Fruit fly (Drosophila melanogaster) whole organism, embryonic: Measurements from ENCODE around the gene Tomosyn.
A peak's percentile ranks its signal among the peaks of the same experiment; 100 is the strongest.

ENCODE experiments used
- CG11093 ChIP-seq: fragments of 200-800 bp; sonication (Bioruptor generic); IDR thresholded peaks from 3 replicates; pipeline ENCODE4 v1.3.6; 2022; ENCODE audit warnings: missing biosample characterization, missing genetic modification characterization
- CG1233 ChIP-seq: fragments of 200-800 bp; sonication (Bioruptor generic); optimal IDR thresholded peaks from 4 replicates; lab custom pipeline; 2018; ENCODE audit warnings: missing biosample characterization, mild to moderate bottlenecking, missing genetic modification characterization
- CG12744 ChIP-seq: fragments of 200-800 bp; sonication (Bioruptor generic); optimal IDR thresholded peaks from 2 replicates; lab custom pipeline; 2016; ENCODE audit warnings: missing biosample characterization, missing genetic modification characterization
- CG12769 ChIP-seq: fragments of 200-800 bp; sonication (Bioruptor generic); optimal IDR thresholded peaks from 2 replicates; lab custom pipeline; 2019; ENCODE audit warnings: missing biosample characterization, mild to moderate bottlenecking, missing genetic modification characterization, moderate library complexity
- CG14860 ChIP-seq: fragments of 200-800 bp; sonication (Bioruptor generic); IDR thresholded peaks from 3 replicates; pipeline ENCODE4 v1.3.6; 2022; ENCODE audit warnings: missing biosample characterization, missing genetic modification characterization; ENCODE audit not compliant: partially characterized antibody
- CG15696 ChIP-seq: fragments of 200-800 bp; sonication (Bioruptor generic); optimal IDR thresholded peaks from 2 replicates; lab custom pipeline; 2019; ENCODE audit warnings: missing biosample characterization, mild to moderate bottlenecking, missing genetic modification characterization, moderate library complexity
- CG17361 ChIP-seq: fragments of 200-800 bp; sonication (Bioruptor generic); IDR thresholded peaks from 3 replicates; pipeline ENCODE4 v1.3.6; 2022; ENCODE audit warnings: missing biosample characterization, missing genetic modification characterization
- CG17612 ChIP-seq: fragments of 200-800 bp; sonication (Bioruptor generic); IDR thresholded peaks from 2 replicates; pipeline ENCODE4 v1.3.6; 2022; ENCODE audit warnings: missing biosample characterization, missing genetic modification characterization
- CG2129 ChIP-seq: fragments of 200-800 bp; sonication (Bioruptor generic); IDR thresholded peaks from 2 replicates; pipeline ENCODE4 v1.3.6; 2022; ENCODE audit warnings: missing biosample characterization, missing genetic modification characterization; ENCODE audit not compliant: partially characterized antibody
- CG2875 ChIP-seq: fragments of 200-800 bp; sonication (Bioruptor generic); optimal IDR thresholded peaks from 2 replicates; lab custom pipeline; 2017; ENCODE audit warnings: missing biosample characterization, mild to moderate bottlenecking, missing genetic modification characterization, missing genetic modification reagents
- CG30431 ChIP-seq: fragments of 200-800 bp; sonication (Bioruptor generic); optimal IDR thresholded peaks from 2 replicates; lab custom pipeline; 2017; ENCODE audit warnings: missing biosample characterization, missing genetic modification characterization
- CG31365 ChIP-seq: fragments of 200-800 bp; sonication (Bioruptor generic); optimal IDR thresholded peaks from 2 replicates; lab custom pipeline; 2018; ENCODE audit warnings: missing biosample characterization, mild to moderate bottlenecking, missing genetic modification characterization
- CG4360 ChIP-seq: fragments of 200-800 bp; sonication (Bioruptor generic); IDR thresholded peaks from 2 replicates; pipeline ENCODE4 v1.3.6; 2022; ENCODE audit warnings: missing biosample characterization, missing genetic modification characterization
- CG4424 ChIP-seq: fragments of 200-800 bp; sonication (Bioruptor generic); optimal IDR thresholded peaks from 3 replicates; lab custom pipeline; 2016; ENCODE audit warnings: missing biosample characterization, missing genetic modification characterization
- CG6254 ChIP-seq: fragments of 200-800 bp; sonication (Bioruptor generic); optimal IDR thresholded peaks from 3 replicates; lab custom pipeline; 2017; ENCODE audit warnings: mild to moderate bottlenecking, missing biosample characterization, missing genetic modification reagents, missing genetic modification characterization
- CG6689 ChIP-seq: fragments of 200-800 bp; sonication (Bioruptor generic); IDR thresholded peaks from 2 replicates; pipeline ENCODE4 v1.3.6; 2022; ENCODE audit warnings: missing biosample characterization, missing genetic modification characterization
- CG6791 ChIP-seq: fragments of 200-800 bp; sonication (Bioruptor generic); IDR thresholded peaks from 3 replicates; pipeline ENCODE4 v1.3.6; 2022; ENCODE audit warnings: missing biosample characterization, missing genetic modification characterization; ENCODE audit not compliant: partially characterized antibody
- CG7839 ChIP-seq: fragments of 200-800 bp; sonication (Bioruptor generic); optimal IDR thresholded peaks from 3 replicates; lab custom pipeline; 2018; ENCODE audit warnings: missing biosample characterization, mild to moderate bottlenecking, missing genetic modification characterization, moderate library complexity
- CG8281 ChIP-seq: fragments of 200-800 bp; sonication (Bioruptor generic); optimal IDR thresholded peaks from 2 replicates; lab custom pipeline; 2018; ENCODE audit warnings: missing biosample characterization, mild to moderate bottlenecking, missing genetic modification characterization, moderate library complexity
- CG8290 ChIP-seq, 3 experiments: fragments of 200-800 bp; sonication (Bioruptor generic); optimal IDR thresholded peaks; 2 replicates each; lab custom pipeline; 2016 to 2019; ENCODE audit warnings: missing biosample characterization in 3 of 3, missing genetic modification characterization in 3 of 3, mild to moderate bottlenecking in 2 of 3, moderate library complexity in 1 of 3
- CG9932 ChIP-seq: fragments of 200-800 bp; sonication (Bioruptor generic); IDR thresholded peaks from 2 replicates; pipeline ENCODE4 v1.3.6; 2022; ENCODE audit warnings: missing biosample characterization, missing genetic modification characterization
- Dfd ChIP-seq, 2 experiments: fragments of >200 bp; optimal IDR thresholded peaks; 2 replicates each; lab custom pipeline; 2017; ENCODE audit warnings: missing biosample characterization in 2 of 2, missing genetic modification characterization in 2 of 2
- Eip74EF ChIP-seq, 2 experiments: fragments of 200-800 bp in 1 of 2; fragments of >200 bp in 1 of 2; sonication (Bioruptor generic) in 1 of 2; optimal IDR thresholded peaks; 2 replicates each; lab custom pipeline; 2017 to 2019; ENCODE audit warnings: missing biosample characterization in 2 of 2, missing genetic modification characterization in 2 of 2, mild to moderate bottlenecking in 1 of 2, moderate library complexity in 1 of 2
- HLH54F ChIP-seq: fragments of 200-800 bp; sonication (Bioruptor generic); optimal IDR thresholded peaks from 3 replicates; lab custom pipeline; 2016; ENCODE audit warnings: missing biosample characterization, missing genetic modification characterization
- HmgZ ChIP-seq: fragments of 200-800 bp; sonication (Bioruptor generic); optimal IDR thresholded peaks from 2 replicates; lab custom pipeline; 2018; ENCODE audit warnings: missing biosample characterization, mild to moderate bottlenecking, missing genetic modification characterization
- Hr51 ChIP-seq, 2 experiments: fragments of 200-800 bp; sonication (Bioruptor generic); optimal IDR thresholded peaks; 2 replicates in 1 of 2; 3 replicates in 1 of 2; lab custom pipeline; 2016 to 2018; ENCODE audit warnings: missing biosample characterization in 2 of 2, missing genetic modification characterization in 2 of 2, mild to moderate bottlenecking in 1 of 2, moderate library complexity in 1 of 2
- Hr78 ChIP-seq, 2 experiments: fragments of 200-800 bp in 1 of 2; fragments of >200 bp in 1 of 2; sonication (Bioruptor generic) in 1 of 2; optimal IDR thresholded peaks; 2 replicates each; lab custom pipeline; 2017 to 2019; ENCODE audit warnings: missing biosample characterization in 2 of 2, missing genetic modification characterization in 2 of 2, mild to moderate bottlenecking in 1 of 2, moderate library complexity in 1 of 2
- MBD-R2 ChIP-seq: fragments of 200-800 bp; sonication (Bioruptor generic); IDR thresholded peaks from 2 replicates; pipeline ENCODE4 v1.3.6; 2022; ENCODE audit warnings: missing biosample characterization, missing genetic modification characterization
- Oli ChIP-seq: fragments of 200-800 bp; sonication (Bioruptor generic); optimal IDR thresholded peaks from 2 replicates; lab custom pipeline; 2018; ENCODE audit warnings: missing biosample characterization, mild to moderate bottlenecking, missing genetic modification characterization, moderate library complexity
- ap ChIP-seq: fragments of 200-800 bp; sonication (Bioruptor generic); IDR thresholded peaks from 2 replicates; pipeline ENCODE4 v1.3.6; 2022; ENCODE audit warnings: missing biosample characterization, missing genetic modification characterization
- ase ChIP-seq: fragments of 200-800 bp; sonication (Bioruptor generic); IDR thresholded peaks from 3 replicates; pipeline ENCODE4 v1.3.6; 2022; ENCODE audit warnings: missing biosample characterization, missing genetic modification characterization
- bowl ChIP-seq: fragments of 200-800 bp; sonication (Bioruptor generic); IDR thresholded peaks from 2 replicates; pipeline ENCODE4 v1.3.6; 2022; ENCODE audit warnings: missing biosample characterization, missing genetic modification characterization
- chm ChIP-seq: fragments of 200-800 bp; sonication (Bioruptor generic); IDR thresholded peaks from 2 replicates; pipeline ENCODE4 v1.3.6; 2022; ENCODE audit warnings: missing biosample characterization, missing genetic modification characterization
- cwo ChIP-seq: fragments of 200-800 bp; sonication (Bioruptor generic); optimal IDR thresholded peaks from 3 replicates; lab custom pipeline; 2017; ENCODE audit warnings: missing biosample characterization, missing genetic modification characterization, mild to moderate bottlenecking, moderate library complexity, missing genetic modification reagents
- dan ChIP-seq: fragments of 200-800 bp; sonication (Bioruptor generic); IDR thresholded peaks from 2 replicates; pipeline ENCODE4 v1.3.6; 2022; ENCODE audit warnings: missing biosample characterization, missing genetic modification characterization
- dimm ChIP-seq: fragments of 200-800 bp; sonication (Bioruptor generic); IDR thresholded peaks from 2 replicates; pipeline ENCODE4 v1.3.6; 2022; ENCODE audit warnings: missing biosample characterization, missing genetic modification characterization
- grau ChIP-seq: fragments of 200-800 bp; optimal IDR thresholded peaks from 3 replicates; lab custom pipeline; 2019; ENCODE audit warnings: missing biosample characterization, mild to moderate bottlenecking, missing genetic modification characterization, moderate library complexity
- maf-S ChIP-seq: fragments of 200-800 bp; sonication (Bioruptor generic); optimal IDR thresholded peaks from 2 replicates; lab custom pipeline; 2016; ENCODE audit warnings: missing biosample characterization, missing genetic modification characterization
- onecut ChIP-seq: fragments of 200-800 bp; sonication (Bioruptor generic); IDR thresholded peaks from 2 replicates; pipeline ENCODE4 v1.3.6; 2022; ENCODE audit warnings: missing biosample characterization, missing genetic modification characterization
- pfk ChIP-seq: fragments of 200-800 bp; sonication (Bioruptor generic); optimal IDR thresholded peaks from 2 replicates; lab custom pipeline; 2018; ENCODE audit warnings: missing biosample characterization, mild to moderate bottlenecking, missing genetic modification characterization, moderate library complexity
- prd ChIP-seq, 3 experiments: fragments of >200 bp in 2 of 3; fragments of 200-800 bp in 1 of 3; sonication (Bioruptor generic) in 1 of 3; optimal IDR thresholded peaks in 2 of 3; IDR thresholded peaks in 1 of 3; 2 replicates in 2 of 3; 3 replicates in 1 of 3; pipeline versions ENCODE4 v1.3.6 to Lab custom; 2017 to 2022; ENCODE audit warnings: missing biosample characterization in 1 of 3, missing genetic modification characterization in 1 of 3
- sc ChIP-seq, 3 experiments: fragments of >200 bp in 2 of 3; fragments of 200-800 bp in 1 of 3; sonication (Bioruptor generic) in 1 of 3; optimal IDR thresholded peaks; 2 replicates in 2 of 3; 3 replicates in 1 of 3; lab custom pipeline; 2017; ENCODE audit warnings: mild to moderate bottlenecking in 1 of 3, missing biosample characterization in 1 of 3, missing genetic modification characterization in 1 of 3, missing genetic modification reagents in 1 of 3
- shn ChIP-seq: fragments of 200-800 bp; sonication (Bioruptor generic); optimal IDR thresholded peaks from 3 replicates; lab custom pipeline; 2016; ENCODE audit warnings: missing biosample characterization, missing genetic modification characterization
- so ChIP-seq: fragments of 200-800 bp; sonication (Bioruptor generic); IDR thresholded peaks from 3 replicates; pipeline ENCODE4 v1.3.6; 2022; ENCODE audit warnings: missing biosample characterization, missing genetic modification characterization
- stwl ChIP-seq: fragments of 200-800 bp; sonication (Bioruptor generic); optimal IDR thresholded peaks from 3 replicates; lab custom pipeline; 2018; ENCODE audit warnings: missing biosample characterization, mild to moderate bottlenecking, missing genetic modification characterization, moderate library complexity
- tx ChIP-seq: fragments of 200-800 bp; sonication (Bioruptor generic); optimal IDR thresholded peaks from 2 replicates; lab custom pipeline; 2016; ENCODE audit warnings: missing biosample characterization, missing genetic modification characterization
- zfh2 ChIP-seq: fragments of 200-800 bp; sonication (Bioruptor generic); optimal IDR thresholded peaks from 2 replicates; lab custom pipeline; 2016; ENCODE audit warnings: missing biosample characterization, missing genetic modification characterization

Gene Tomosyn

DNA sequence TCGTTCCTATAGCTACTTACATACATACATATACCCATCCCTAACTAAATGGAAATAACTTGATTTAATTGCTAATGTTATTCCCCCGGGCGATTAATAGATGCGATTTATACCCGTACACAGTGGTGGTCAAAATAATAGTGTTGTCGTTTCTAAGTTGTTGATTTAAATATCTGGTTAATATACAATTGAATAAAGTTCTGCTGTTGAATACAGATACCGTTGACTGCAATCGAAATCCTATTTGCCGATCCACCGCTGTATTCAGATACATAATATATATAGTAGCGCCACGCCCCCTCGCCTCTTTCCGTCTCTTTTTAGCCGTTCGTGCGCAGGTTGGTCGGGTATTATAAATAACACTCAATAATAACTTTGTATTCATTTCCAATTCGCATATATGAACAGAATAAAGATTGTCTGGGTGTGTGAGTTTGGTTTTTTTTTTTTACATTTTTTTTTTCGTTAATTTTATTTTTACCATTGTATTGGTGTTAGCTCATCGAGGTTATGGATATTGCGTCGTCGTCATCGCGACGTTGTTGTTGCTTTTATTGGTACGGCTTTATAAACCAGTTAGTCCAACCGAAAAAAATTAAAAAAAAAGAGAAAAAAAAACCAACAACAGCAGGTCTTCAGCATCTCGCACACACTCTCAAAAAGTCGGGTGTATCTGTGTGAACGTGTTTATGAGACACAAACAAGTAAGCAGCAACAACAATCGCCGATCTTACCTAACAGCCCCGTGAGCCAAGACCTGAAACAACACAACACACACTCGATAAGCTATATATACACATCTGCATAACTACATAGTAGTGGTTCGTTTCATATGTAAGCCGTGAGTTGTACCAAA is 41.1 kb downstream of the Tomosyn start (continued):
- TF ChIP-seq CG6254 (GFP tag; lab: Kevin White, UChicago) = no peak
- no peak for TF ChIP-seq so (GFP tag; lab: Robert Waterston, UW)
- no peak for TF ChIP-seq CG17361 (GFP tag; lab: Robert Waterston, UW)
- TF ChIP-seq stwl (tag; lab: Kevin White, UChicago) = no peak
- no peak for TF ChIP-seq sc (optimal IDR thresholded peaks at IDR 0.05; lab: Kevin White, UChicago)
- TF ChIP-seq sc (GFP tag; optimal IDR thresholded peaks at IDR 0.05; lab: Kevin White, UChicago) = no peak
- no peak for TF ChIP-seq pfk (GFP tag; lab: Kevin White, UChicago)
- no peak for TF ChIP-seq CG4424 (GFP tag; lab: Kevin White, UChicago)
- TF ChIP-seq maf-S = no peak
- no peak for TF ChIP-seq CG1233 (GFP tag; lab: Kevin White, UChicago)
- TF ChIP-seq shn (GFP tag; lab: Kevin White, UChicago) = no peak
- no peak for TF ChIP-seq CG31365
- TF ChIP-seq dan (GFP tag; lab: Robert Waterston, UW) = no peak
- TF ChIP-seq MBD-R2 (GFP tag; lab: Robert Waterston, UW) = 0 out of 2 replicates have a peak, but pooled peaks have one; percentile 10
- TF ChIP-seq HmgZ (tag; lab: Kevin White, UChicago) = no peak
- no peak for TF ChIP-seq CG14860 (GFP tag; lab: Robert Waterston, UW)
- no peak for TF ChIP-seq tx (GFP tag; lab: Kevin White, UChicago)
- TF ChIP-seq CG12769 (tag; lab: Kevin White, UChicago) = peak; percentile 72
- no peak for TF ChIP-seq Dfd (GFP tag; optimal IDR thresholded peaks at IDR 0.05; lab: Kevin White, UChicago)
- TF ChIP-seq CG8290 (GFP tag; optimal IDR thresholded peaks at IDR 0.05; lab: Kevin White, UChicago) = no peak
- TF ChIP-seq CG8290 (tag; optimal IDR thresholded peaks at IDR 0.05; lab: Kevin White, UChicago) = peak in 1 of 2 experiments; percentile 64
- no peak for TF ChIP-seq CG12744 (GFP tag; lab: Kevin White, UChicago)
- peak; percentile 16 for TF ChIP-seq grau (tag; lab: Kevin White, UChicago)
- TF ChIP-seq bowl (GFP tag; lab: Robert Waterston, UW) = no peak
- 0 out of 2 replicates have a peak, but pooled peaks have one; percentile 11 for TF ChIP-seq chm
- no peak for TF ChIP-seq CG30431
- no peak for TF ChIP-seq ap (GFP tag; lab: Robert Waterston, UW)
- TF ChIP-seq Hr78 (GFP tag; optimal IDR thresholded peaks at IDR 0.05; lab: Kevin White, UChicago) = no peak
- TF ChIP-seq CG6791 (GFP tag; lab: Robert Waterston, UW) = no peak
- TF ChIP-seq Hr51 (GFP tag; optimal IDR thresholded peaks at IDR 0.05; lab: Kevin White, UChicago) = peak in 1 of 2 experiments; percentile 20
- TF ChIP-seq CG7839 (tag; lab: Kevin White, UChicago) = peak; percentile 28
- TF ChIP-seq CG6689 (GFP tag; lab: Robert Waterston, UW) = no peak
- no peak for TF ChIP-seq CG11093 (GFP tag; lab: Robert Waterston, UW)
- no peak for TF ChIP-seq CG17612
- TF ChIP-seq prd (optimal IDR thresholded peaks at IDR 0.05; lab: Kevin White, UChicago) = no peak
- TF ChIP-seq prd (GFP tag; IDR thresholded peaks at IDR 0.05; lab: Robert Waterston, UW) = no peak
- no peak for TF ChIP-seq ase (GFP tag; lab: Robert Waterston, UW)
- no peak for TF ChIP-seq zfh2 (GFP tag; lab: Kevin White, UChicago)
- TF ChIP-seq onecut = no peak
- TF ChIP-seq CG8281 (tag; lab: Kevin White, UChicago) = no peak
- no peak for TF ChIP-seq CG2875
- TF ChIP-seq CG9932 = peak; percentile 66
- peak; percentile 81 for TF ChIP-seq CG4360
- TF ChIP-seq Eip74EF (GFP tag; optimal IDR thresholded peaks at IDR 0.05; lab: Kevin White, UChicago) = no peak
- no peak for TF ChIP-seq Oli
- TF ChIP-seq HLH54F (GFP tag; lab: Kevin White, UChicago) = no peak
- TF ChIP-seq cwo (GFP tag; lab: Kevin White, UChicago) = peak; percentile 27
- no peak for TF ChIP-seq CG15696 (tag; lab: Kevin White, UChicago)
- TF ChIP-seq dimm (GFP tag; lab: Robert Waterston, UW) = no peak
- no peak for TF ChIP-seq CG2129 (GFP tag; lab: Robert Waterston, UW)
